Worm (Caenorhabditis elegans) whole organism, early embryonic: ENCODE data around the gene sto-5.
"Not testable (repeated sequence)": the region's sequence is repeated elsewhere in the genome, so short reads cannot be mapped to it uniquely, and the experiment has no call there.

Experiments
- B0310.2 ChIP-seq: sonication (generic microtip); optimal IDR thresholded peaks from 2 replicates; lab custom pipeline; 2016; ENCODE audit warnings: mild to moderate bottlenecking, missing genetic modification characterization, missing compliant biosample characterization
- F13C5.2 ChIP-seq: sonication (generic microtip); optimal IDR thresholded peaks from 2 replicates; lab custom pipeline; 2017; ENCODE audit warnings: mild to moderate bottlenecking, missing genetic modification characterization, inconsistent platforms, missing compliant biosample characterization
- aly-1 ChIP-seq: sonication (generic microtip); optimal IDR thresholded peaks from 2 replicates; lab custom pipeline; 2016; ENCODE audit warnings: missing genetic modification characterization, missing compliant biosample characterization
- ama-1 ChIP-seq: fragments of 150-350 bp; optimal IDR thresholded peaks from 2 replicates; lab custom pipeline; 2014
- ceh-13 ChIP-seq: fragments of 200-800 bp; sonication (Bioruptor generic); optimal IDR thresholded peaks from 2 replicates; lab custom pipeline; 2018; ENCODE audit warnings: mild to moderate bottlenecking, missing genetic modification characterization, missing compliant biosample characterization
- ceh-36 ChIP-seq: sonication (generic microtip); optimal IDR thresholded peaks from 2 replicates; lab custom pipeline; 2016; ENCODE audit warnings: missing genetic modification characterization, inconsistent platforms, missing compliant biosample characterization
- ets-7 ChIP-seq: sonication (generic microtip); optimal IDR thresholded peaks from 2 replicates; lab custom pipeline; 2016; ENCODE audit warnings: missing genotype, missing genetic modification characterization, missing compliant biosample characterization
- flt-1 ChIP-seq: fragments of 200-800 bp; sonication (Bioruptor generic); IDR thresholded peaks from 2 replicates; pipeline ENCODE4 v1.3.6; 2022; ENCODE audit warnings: missing genetic modification characterization, missing compliant biosample characterization
- hmbx-1 ChIP-seq: sonication (generic microtip); optimal IDR thresholded peaks from 2 replicates; lab custom pipeline; 2016; ENCODE audit warnings: mild to moderate bottlenecking, missing genetic modification characterization, missing compliant biosample characterization
- hmg-4 ChIP-seq: fragments of 200-800 bp; sonication (Bioruptor generic); optimal IDR thresholded peaks from 2 replicates; lab custom pipeline; 2018; ENCODE audit warnings: mild to moderate bottlenecking, missing genetic modification characterization, missing compliant biosample characterization
- hnd-1 ChIP-seq: sonication (generic microtip); optimal IDR thresholded peaks from 2 replicates; lab custom pipeline; 2016; ENCODE audit warnings: missing genetic modification characterization, missing compliant biosample characterization
- pes-1 ChIP-seq: fragments of 200-800 bp; sonication (Bioruptor generic); IDR thresholded peaks from 2 replicates; pipeline ENCODE4 v1.3.6; 2022; ENCODE audit warnings: missing genetic modification reagents, missing genetic modification characterization, missing compliant biosample characterization
- scrt-1 ChIP-seq: fragments of 200-800 bp; sonication (Bioruptor generic); IDR thresholded peaks from 2 replicates; pipeline ENCODE4 v1.3.6; 2022; ENCODE audit warnings: missing genetic modification characterization, missing compliant biosample characterization
- sea-1 ChIP-seq: fragments of 200-800 bp; sonication (Bioruptor generic); conservative IDR thresholded peaks from 2 replicates; pipeline ENCODE4 v1.3.6; 2022; ENCODE audit warnings: missing genetic modification characterization, missing compliant biosample characterization
- tbx-11 ChIP-seq: fragments of 200-800 bp; sonication (Bioruptor generic); IDR thresholded peaks from 2 replicates; pipeline ENCODE4 v1.3.6; 2022; ENCODE audit warnings: missing genetic modification characterization, missing compliant biosample characterization
- tbx-37 ChIP-seq: fragments of 200-800 bp; sonication (Bioruptor generic); conservative IDR thresholded peaks from 2 replicates; pipeline ENCODE4 v1.3.6; 2022; ENCODE audit warnings: missing genetic modification reagents, missing genetic modification characterization, missing compliant biosample characterization
- tra-4 ChIP-seq: sonication (generic microtip); optimal IDR thresholded peaks from 2 replicates; lab custom pipeline; 2017; ENCODE audit warnings: missing genetic modification characterization, missing compliant biosample characterization

Gene sto-5

DNA sequence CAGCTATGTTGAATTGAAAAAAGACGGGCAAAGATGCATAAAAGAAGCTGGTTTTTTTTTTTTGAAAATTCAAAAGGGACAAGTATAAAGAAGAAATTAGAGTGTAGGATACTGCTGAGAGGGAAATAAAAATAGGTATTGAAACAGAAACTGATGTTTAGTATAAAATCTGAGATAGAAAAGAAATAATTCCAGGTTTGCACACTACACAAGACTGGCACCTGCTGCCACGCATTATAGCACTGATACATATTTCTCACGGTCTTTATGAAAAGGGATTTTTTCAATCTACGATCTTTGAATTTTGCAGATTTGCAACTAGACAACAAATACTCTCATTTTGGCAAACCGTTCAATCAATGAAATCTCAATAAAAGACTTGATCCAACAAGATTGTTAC lies 38.1 kb upstream of the sto-5 start:
- TF ChIP-seq ceh-36 (no peak), hmg-4 (GFP tag; lab: Kevin White, UChicago) (no peak), hmbx-1 (no peak), sea-1 (no peak), ceh-13 (GFP tag; lab: Kevin White, UChicago) (no peak), ets-7 (tag; lab: Kevin White, UChicago) (no peak), tra-4 (no peak), aly-1 (tag; lab: Kevin White, UChicago) (no peak), ama-1 (lab: Kevin White, UChicago) (no peak), F13C5.2 (tag; lab: Kevin White, UChicago) (no peak), tbx-11 (GFP tag; lab: Robert Waterston, UW) (no peak), hnd-1 (no peak)

DNA sequence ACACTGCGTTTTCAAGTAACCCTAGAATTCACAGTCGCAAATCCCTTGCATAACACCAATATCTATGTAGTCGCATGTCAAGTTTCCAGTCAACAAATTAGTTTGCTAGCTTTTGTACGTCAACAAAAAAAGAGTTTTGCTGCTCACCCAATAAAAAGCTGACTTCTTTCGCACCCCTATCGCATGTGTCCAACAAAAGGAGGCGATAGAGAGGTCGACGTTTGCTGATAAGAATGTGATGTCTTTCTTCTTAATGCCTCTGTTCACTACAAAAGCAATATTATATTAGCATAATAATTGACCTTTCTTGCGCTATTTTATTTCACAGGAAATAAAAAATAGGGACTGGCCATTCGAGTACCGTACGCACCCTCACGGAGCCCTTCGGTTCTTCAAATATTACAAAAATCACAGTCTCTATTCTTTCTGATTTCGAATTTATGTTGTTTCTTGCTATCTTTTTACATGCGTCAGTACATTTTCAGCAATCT lies 34.7 kb upstream of the sto-5 start, which contains the start of gene T20F7.3:
Gene T20F7.3 (plus strand): TSS at position 441 of the 491 bp plus-strand sequence.
- no peak for TF ChIP-seq tbx-37 (GFP tag; lab: Robert Waterston, UW)
- TF ChIP-seq flt-1 (GFP tag; lab: Robert Waterston, UW): no peak
- TF ChIP-seq ets-7 (tag; lab: Kevin White, UChicago): no peak
- TF ChIP-seq hmg-4 (GFP tag; lab: Kevin White, UChicago): no peak
- no peak for TF ChIP-seq hmbx-1
- no peak for TF ChIP-seq B0310.2 (tag; lab: Kevin White, UChicago)
- TF ChIP-seq tra-4: no peak
- no peak for TF ChIP-seq tbx-11 (GFP tag; lab: Robert Waterston, UW)
- TF ChIP-seq F13C5.2 (tag; lab: Kevin White, UChicago): no peak
- TF ChIP-seq ceh-36: no peak
- TF ChIP-seq aly-1 (tag; lab: Kevin White, UChicago): no peak
- TF ChIP-seq sea-1: no peak
- TF ChIP-seq pes-1: no peak
- no peak for TF ChIP-seq ama-1 (lab: Kevin White, UChicago)
- no peak for TF ChIP-seq ceh-13 (GFP tag; lab: Kevin White, UChicago)
- TF ChIP-seq hnd-1: no peak
- no peak for TF ChIP-seq scrt-1 (GFP tag; lab: Robert Waterston, UW)

DNA sequence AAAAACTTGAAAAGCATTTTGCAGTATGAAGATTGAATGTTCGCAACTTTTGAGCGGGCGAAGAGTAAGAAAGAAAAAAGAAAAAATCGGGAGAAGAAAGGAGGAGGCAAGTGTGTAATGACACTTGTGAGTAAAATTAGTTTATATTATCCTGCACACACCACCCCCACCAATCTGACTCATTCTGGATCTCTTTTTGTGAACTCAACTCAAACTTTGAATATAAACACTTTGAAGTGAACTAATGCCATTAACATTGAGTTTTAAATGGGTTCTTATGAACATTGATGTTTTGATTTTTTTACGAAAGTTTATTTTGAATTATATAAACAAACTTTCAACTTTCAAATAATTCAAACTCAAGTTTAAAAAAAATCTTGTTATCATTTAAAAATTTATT lies 19.7 kb upstream of the sto-5 start, which contains the start of gene F41G4.8:
Gene F41G4.8 (minus strand): TSS at position 101 of the 400 bp plus-strand sequence.
- TF ChIP-seq B0310.2 (tag; lab: Kevin White, UChicago): no peak
- TF ChIP-seq tbx-11 (GFP tag; lab: Robert Waterston, UW): no peak
- no peak for TF ChIP-seq tra-4
- TF ChIP-seq aly-1 (tag; lab: Kevin White, UChicago): no peak
- TF ChIP-seq hmbx-1: no peak
- no peak for TF ChIP-seq pes-1
- no peak for TF ChIP-seq ets-7 (tag; lab: Kevin White, UChicago)
- TF ChIP-seq ama-1 (lab: Kevin White, UChicago): no peak

DNA sequence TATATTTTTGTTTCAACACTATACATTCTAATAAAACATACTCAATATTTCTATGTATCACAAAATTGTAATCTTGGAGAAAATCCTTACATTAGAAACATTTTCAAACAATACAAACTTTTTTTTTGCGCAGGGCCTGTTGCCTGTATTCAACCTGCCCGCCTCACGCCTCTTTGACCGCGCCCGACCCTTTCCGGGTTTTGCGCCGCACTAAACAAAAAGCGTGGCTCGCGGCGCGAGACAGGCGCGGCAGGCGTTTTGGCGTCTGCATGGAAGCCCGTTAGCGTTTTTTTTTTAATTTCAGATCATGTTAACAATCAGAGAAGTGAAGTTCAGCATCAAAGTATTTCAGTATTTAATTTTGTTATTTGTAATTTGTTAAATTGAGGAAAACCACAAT lies 17.7 kb upstream of the sto-5 start:
- TF ChIP-seq pes-1 (no peak), scrt-1 (GFP tag; lab: Robert Waterston, UW) (no peak), hmg-4 (GFP tag; lab: Kevin White, UChicago) (no peak), ets-7 (tag; lab: Kevin White, UChicago) (no peak), aly-1 (tag; lab: Kevin White, UChicago) (no peak), tra-4 (no peak), sea-1 (no peak), ceh-13 (GFP tag; lab: Kevin White, UChicago) (no peak), tbx-11 (GFP tag; lab: Robert Waterston, UW) (no peak), flt-1 (GFP tag; lab: Robert Waterston, UW) (no peak)

DNA sequence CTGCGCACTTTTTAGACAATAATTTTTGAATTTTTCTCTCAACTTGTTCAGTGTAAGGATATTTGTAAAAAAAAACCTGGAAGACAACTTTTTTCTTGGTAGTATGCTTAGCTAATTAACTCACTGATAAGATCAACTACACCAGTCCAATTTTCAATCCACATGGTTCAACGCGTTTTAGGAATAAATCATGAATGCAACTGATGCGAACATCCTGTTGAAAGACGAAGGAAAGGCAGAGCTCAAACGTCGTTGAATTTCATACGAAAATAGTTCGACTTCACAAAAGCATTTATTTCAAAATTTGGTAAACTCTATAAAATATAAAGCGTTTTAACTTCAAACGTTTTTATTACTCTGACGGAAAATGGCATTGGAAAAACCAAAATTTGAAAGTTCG lies 15.5 kb upstream of the sto-5 start, which contains the start of gene dyla-1:
Gene dyla-1 (plus strand): TSS at position 301 of the 400 bp plus-strand sequence.
- TF ChIP-seq tbx-11 (GFP tag; lab: Robert Waterston, UW) (no peak), sea-1 (no peak), pes-1 (no peak), B0310.2 (tag; lab: Kevin White, UChicago) (no peak), ets-7 (tag; lab: Kevin White, UChicago) (no peak), ceh-36 (no peak), hmg-4 (GFP tag; lab: Kevin White, UChicago) (no peak), tra-4 (no peak), aly-1 (tag; lab: Kevin White, UChicago) (no peak), F13C5.2 (tag; lab: Kevin White, UChicago) (no peak), ceh-13 (GFP tag; lab: Kevin White, UChicago) (no peak), ama-1 (lab: Kevin White, UChicago) (no peak), hnd-1 (no peak), hmbx-1 (no peak), tbx-37 (GFP tag; lab: Robert Waterston, UW) (no peak), flt-1 (GFP tag; lab: Robert Waterston, UW) (no peak), scrt-1 (GFP tag; lab: Robert Waterston, UW) (no peak)

DNA sequence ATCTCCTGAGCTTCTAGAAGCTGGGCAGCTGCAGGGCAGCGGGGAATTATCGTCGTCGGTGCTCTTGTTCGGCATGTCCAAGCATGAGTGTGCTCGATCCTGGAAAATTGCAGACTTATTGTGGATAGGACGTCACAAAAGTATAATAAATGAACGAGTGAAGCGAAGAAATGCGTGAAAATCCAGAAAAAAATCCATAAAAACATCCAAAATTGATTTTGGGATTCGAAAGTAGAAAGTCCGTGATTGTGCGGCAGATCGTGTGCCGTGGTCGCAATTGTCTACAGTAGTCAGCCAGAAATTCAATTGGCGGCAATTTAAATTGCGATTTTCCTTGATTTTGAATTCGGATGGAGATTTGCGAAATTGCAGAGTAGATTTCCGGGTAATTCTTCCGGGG lies 11.0 kb upstream of the sto-5 start, which contains the start of gene F41G4.7:
Gene F41G4.7 (minus strand): TSS at position 101 of the 400 bp plus-strand sequence.
- no peak for TF ChIP-seq ets-7 (tag; lab: Kevin White, UChicago)
- TF ChIP-seq ama-1 (lab: Kevin White, UChicago): no peak
- TF ChIP-seq hnd-1: no peak
- no peak for TF ChIP-seq B0310.2 (tag; lab: Kevin White, UChicago)
- no peak for TF ChIP-seq ceh-13 (GFP tag; lab: Kevin White, UChicago)

DNA sequence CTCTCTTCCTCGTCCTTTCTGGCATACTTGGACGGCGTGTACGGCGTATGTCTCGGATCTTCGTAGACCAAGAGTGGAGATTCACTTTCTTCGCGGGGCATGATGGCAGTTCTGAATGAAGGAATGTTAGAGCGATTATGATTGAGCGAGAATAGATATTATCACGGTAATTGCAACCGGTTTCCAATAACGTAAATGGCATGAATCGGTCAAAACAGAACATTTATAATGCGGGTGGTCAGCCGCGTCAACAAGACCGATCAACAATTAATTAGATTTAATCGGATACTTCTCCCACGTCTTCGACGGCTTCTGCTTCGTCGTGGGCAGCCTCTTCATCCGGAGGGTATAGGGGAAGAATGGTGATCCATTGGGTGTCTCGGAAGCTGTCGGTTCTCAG lies 9.4 kb upstream of the sto-5 start, which contains the start of gene F41G4.13:
Gene F41G4.13 (minus strand): TSS at position 101 of the 400 bp plus-strand sequence.
- not testable (repeated sequence) for TF ChIP-seq ceh-36, hnd-1, sea-1

DNA sequence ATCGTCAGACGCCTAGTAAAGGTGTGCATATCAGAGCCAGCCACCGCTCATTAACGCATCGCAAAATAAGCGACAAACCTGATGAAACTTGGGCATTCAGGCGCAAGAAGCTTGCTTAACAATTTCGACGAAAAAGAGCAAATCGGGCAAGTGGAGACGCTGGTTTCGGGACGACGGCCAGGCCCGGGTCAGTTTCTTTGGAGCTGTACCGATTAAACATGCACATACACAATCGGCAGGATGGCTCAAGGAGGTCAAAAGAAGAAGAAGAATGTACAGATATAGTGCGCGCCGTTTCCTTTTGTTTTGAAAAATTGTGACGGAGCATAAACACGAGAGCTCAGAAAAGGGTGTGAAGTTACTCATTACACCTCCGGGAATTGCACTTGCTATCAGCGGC lies 1.2 kb upstream of the sto-5 start:
- TF ChIP-seq ama-1 (lab: Kevin White, UChicago) (no peak), ceh-36 (no peak), hmbx-1 (no peak), flt-1 (GFP tag; lab: Robert Waterston, UW) (no peak), tbx-37 (GFP tag; lab: Robert Waterston, UW) (no peak), scrt-1 (GFP tag; lab: Robert Waterston, UW) (no peak), hnd-1 (no peak), pes-1 (no peak), hmg-4 (GFP tag; lab: Kevin White, UChicago) (no peak), ets-7 (tag; lab: Kevin White, UChicago) (no peak)
